Worm (Caenorhabditis elegans): ENCODE results near the gene fbxa-77.

DNA sequence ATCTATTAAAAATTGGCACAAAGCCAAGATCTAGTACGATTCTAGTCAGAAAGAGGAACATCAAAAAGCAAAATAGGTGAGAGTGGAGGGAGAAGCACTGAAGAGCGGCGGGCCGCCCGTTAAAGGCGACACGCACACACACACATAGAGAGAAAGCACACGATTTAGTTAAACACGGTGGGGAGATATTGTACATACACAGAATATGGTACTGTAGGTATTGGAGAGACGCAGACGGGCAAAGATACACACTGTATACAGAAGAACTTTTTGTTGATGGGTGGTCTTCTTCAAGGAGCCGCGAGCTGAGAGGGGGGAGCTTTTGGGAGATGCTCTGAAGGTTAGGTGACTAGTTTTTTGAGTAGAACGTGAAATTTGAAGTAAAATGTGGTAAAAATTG is 23.0 kb upstream of the fbxa-77 start:
- TF ChIP-seq fos-1 (tag; optimal IDR thresholded peaks at IDR 0.05) = peak; percentile 34
- no peak for TF ChIP-seq crh-2 (tag; optimal IDR thresholded peaks at IDR 0.05)
- no peak for TF ChIP-seq nhr-6 (tag; optimal IDR thresholded peaks at IDR 0.05)
- no peak for TF ChIP-seq ztf-1 (GFP tag; conservative IDR thresholded peaks at IDR 0.05)
- TF ChIP-seq ZK546.5 (tag; optimal IDR thresholded peaks at IDR 0.05) = no peak
- TF ChIP-seq elt-3 (tag; optimal IDR thresholded peaks at IDR 0.05) = no peak
- TF ChIP-seq gmeb-1 (tag; optimal IDR thresholded peaks at IDR 0.05) = no peak
- no peak for TF ChIP-seq mab-5 (tag; optimal IDR thresholded peaks at IDR 0.05)
- TF ChIP-seq R02D3.7 (tag; optimal IDR thresholded peaks at IDR 0.05) = no peak
- no peak for TF ChIP-seq lin-11 (tag; optimal IDR thresholded peaks at IDR 0.05)
- TF ChIP-seq ama-1 (optimal IDR thresholded peaks at IDR 0.05) = no peak
- TF ChIP-seq skn-1 (tag; optimal IDR thresholded peaks at IDR 0.05) = no peak
- no peak for TF ChIP-seq aly-2 (tag; optimal IDR thresholded peaks at IDR 0.05)
- TF ChIP-seq ztf-4 (tag; optimal IDR thresholded peaks at IDR 0.05) = no peak
